Fruit fly (Drosophila melanogaster) whole organism, embryonic: ENCODE measurements around the gene CG6149.

Experiments
- Asciz ChIP-seq: fragments of 200-800 bp; sonication (Bioruptor generic); optimal IDR thresholded peaks from 2 replicates; lab custom pipeline; 2017; ENCODE audit warnings: missing biosample characterization, mild to moderate bottlenecking, missing genetic modification characterization, missing genetic modification reagents
- Bgb ChIP-seq: fragments of 200-800 bp; sonication (Bioruptor generic); IDR thresholded peaks from 2 replicates; pipeline ENCODE4 v1.3.6; 2022; ENCODE audit warnings: missing biosample characterization, missing genetic modification characterization; ENCODE audit not compliant: partially characterized antibody
- Blimp-1 ChIP-seq: fragments of 200-800 bp; sonication (Bioruptor generic); optimal IDR thresholded peaks from 3 replicates; lab custom pipeline; 2018; ENCODE audit warnings: missing biosample characterization, missing genetic modification characterization, mild to moderate bottlenecking, moderate library complexity, missing genetic modification reagents
- C15 ChIP-seq: fragments of 200-800 bp; sonication (Bioruptor generic); IDR thresholded peaks from 3 replicates; pipeline ENCODE4 v1.3.6; 2022; ENCODE audit warnings: missing biosample characterization, missing genetic modification characterization
- CG10267 ChIP-seq: fragments of 200-800 bp; sonication (Bioruptor generic); optimal IDR thresholded peaks from 2 replicates; lab custom pipeline; 2018; ENCODE audit warnings: missing biosample characterization, mild to moderate bottlenecking, missing genetic modification characterization, moderate library complexity
- CG11695 ChIP-seq: fragments of 200-800 bp; sonication (Bioruptor generic); IDR thresholded peaks from 3 replicates; pipeline ENCODE4 v1.3.6; 2022; ENCODE audit warnings: missing biosample characterization, missing genetic modification characterization
- CG13287 ChIP-seq: fragments of 200-800 bp; sonication (Bioruptor generic); IDR thresholded peaks from 2 replicates; pipeline ENCODE4 v1.3.6; 2022; ENCODE audit warnings: missing biosample characterization, missing genetic modification characterization; ENCODE audit not compliant: partially characterized antibody
- CG14667 ChIP-seq: fragments of 200-800 bp; sonication (Bioruptor generic); IDR thresholded peaks from 2 replicates; pipeline ENCODE4 v1.3.6; 2022; ENCODE audit warnings: missing biosample characterization, missing genetic modification characterization
- CG1529 ChIP-seq: fragments of 200-800 bp; sonication (Bioruptor generic); optimal IDR thresholded peaks from 3 replicates; lab custom pipeline; 2018; ENCODE audit warnings: missing biosample characterization, missing genetic modification characterization
- CG15479 ChIP-seq: fragments of 200-800 bp; sonication (Bioruptor generic); optimal IDR thresholded peaks from 3 replicates; lab custom pipeline; 2019; ENCODE audit warnings: missing biosample characterization, mild to moderate bottlenecking, missing genetic modification characterization, moderate library complexity
- CG15601 ChIP-seq: fragments of 200-800 bp; sonication (Bioruptor generic); optimal IDR thresholded peaks from 3 replicates; lab custom pipeline; 2019; ENCODE audit warnings: missing biosample characterization, mild to moderate bottlenecking, missing genetic modification characterization, moderate library complexity
- CG16815 ChIP-seq: fragments of 200-800 bp; sonication (Bioruptor generic); optimal IDR thresholded peaks from 3 replicates; lab custom pipeline; 2017; ENCODE audit warnings: missing biosample characterization, mild to moderate bottlenecking, missing genetic modification characterization
- CG17612 ChIP-seq: fragments of 200-800 bp; sonication (Bioruptor generic); IDR thresholded peaks from 2 replicates; pipeline ENCODE4 v1.3.6; 2022; ENCODE audit warnings: missing biosample characterization, missing genetic modification characterization
- CG17912 ChIP-seq: fragments of 200-800 bp; sonication (Bioruptor generic); optimal IDR thresholded peaks from 2 replicates; lab custom pipeline; 2018; ENCODE audit warnings: missing biosample characterization, mild to moderate bottlenecking, missing genetic modification characterization
- CG3407 ChIP-seq: fragments of 200-800 bp; sonication (Bioruptor generic); optimal IDR thresholded peaks from 2 replicates; lab custom pipeline; 2018; ENCODE audit warnings: missing biosample characterization, mild to moderate bottlenecking, missing genetic modification characterization
- CG4424 ChIP-seq: fragments of 200-800 bp; sonication (Bioruptor generic); optimal IDR thresholded peaks from 3 replicates; lab custom pipeline; 2016; ENCODE audit warnings: missing biosample characterization, missing genetic modification characterization
- CG6175 ChIP-seq: fragments of 200-800 bp; sonication (Bioruptor generic); IDR thresholded peaks from 3 replicates; pipeline ENCODE4 v1.3.6; 2022; ENCODE audit warnings: missing biosample characterization, missing genetic modification characterization
- CTCF ChIP-seq: fragments of 200-800 bp; sonication (Bioruptor generic); optimal IDR thresholded peaks from 2 replicates; lab custom pipeline; 2017; ENCODE audit warnings: missing biosample characterization, mild to moderate bottlenecking, missing genetic modification characterization, moderate library complexity
- Chrac-16 ChIP-seq: fragments of 200-800 bp; sonication (Bioruptor generic); optimal IDR thresholded peaks from 3 replicates; lab custom pipeline; 2016; ENCODE audit warnings: missing biosample characterization, missing genetic modification characterization
- CrebB ChIP-seq: fragments of 200-800 bp; sonication (Bioruptor generic); optimal IDR thresholded peaks from 3 replicates; lab custom pipeline; 2018; ENCODE audit warnings: missing biosample characterization, mild to moderate bottlenecking, missing genetic modification characterization
- D19B ChIP-seq: fragments of 200-800 bp; sonication (Bioruptor generic); optimal IDR thresholded peaks from 2 replicates; lab custom pipeline; 2017; ENCODE audit warnings: missing biosample characterization, mild to moderate bottlenecking, missing genetic modification characterization
- Dip3 ChIP-seq: fragments of 200-800 bp; sonication (Bioruptor generic); optimal IDR thresholded peaks from 3 replicates; lab custom pipeline; 2016; ENCODE audit warnings: missing biosample characterization, missing genetic modification characterization
- Dll ChIP-seq: fragments of 200-800 bp; sonication (Bioruptor generic); IDR thresholded peaks from 4 replicates; pipeline ENCODE4 v1.3.6; 2022; ENCODE audit warnings: missing biosample characterization, missing genetic modification characterization; ENCODE audit not compliant: partially characterized antibody
- E2f2 ChIP-seq: fragments of 200-800 bp; sonication (Bioruptor generic); IDR thresholded peaks from 2 replicates; pipeline ENCODE4 v1.3.6; 2022; ENCODE audit warnings: missing biosample characterization, missing genetic modification characterization
- Ets65A ChIP-seq: fragments of 200-800 bp; sonication (Bioruptor generic); peaks from one replicate; lab custom pipeline; 2016; ENCODE audit warnings: missing biosample characterization, missing genetic modification characterization
- HLHmδ ChIP-seq: fragments of 200-800 bp; sonication (Bioruptor generic); optimal IDR thresholded peaks from 2 replicates; lab custom pipeline; 2018; ENCODE audit warnings: missing biosample characterization, mild to moderate bottlenecking, missing genetic modification characterization, moderate library complexity
- Hand ChIP-seq: fragments of 200-800 bp; sonication (Bioruptor generic); optimal IDR thresholded peaks from 2 replicates; lab custom pipeline; 2017; ENCODE audit warnings: mild to moderate bottlenecking, missing biosample characterization, missing genetic modification reagents, missing genetic modification characterization
- Jarid2 ChIP-seq: fragments of 200-800 bp; sonication (Bioruptor generic); optimal IDR thresholded peaks from 3 replicates; lab custom pipeline; 2017; ENCODE audit warnings: mild to moderate bottlenecking, missing biosample characterization, missing genetic modification reagents, missing genetic modification characterization
- Lpt ChIP-seq: fragments of >200 bp; optimal IDR thresholded peaks from 2 replicates; lab custom pipeline; 2018; ENCODE audit warnings: missing biosample characterization, missing genetic modification characterization
- Med ChIP-seq: fragments of 200-800 bp; sonication (Bioruptor generic); peaks from one replicate; lab custom pipeline; 2016; ENCODE audit warnings: missing biosample characterization, missing genetic modification characterization, mild to moderate bottlenecking, inconsistent platforms, moderate library complexity
- Nf-YB ChIP-seq: fragments of 200-800 bp; sonication (Bioruptor generic); optimal IDR thresholded peaks from 3 replicates; lab custom pipeline; 2019; ENCODE audit warnings: missing biosample characterization, mild to moderate bottlenecking, missing genetic modification characterization, moderate library complexity
- Sin3A ChIP-seq: fragments of >200 bp; optimal IDR thresholded peaks from 2 replicates; lab custom pipeline; 2018
- Sox102F ChIP-seq: fragments of 200-800 bp; sonication (Bioruptor generic); optimal IDR thresholded peaks from 2 replicates; lab custom pipeline; 2018; ENCODE audit warnings: missing biosample characterization, mild to moderate bottlenecking, missing genetic modification characterization, moderate library complexity
- ac ChIP-seq: fragments of 200-800 bp; sonication (Bioruptor generic); optimal IDR thresholded peaks from 3 replicates; lab custom pipeline; 2017; ENCODE audit warnings: missing biosample characterization, mild to moderate bottlenecking, missing genetic modification characterization
- ato ChIP-seq: fragments of 200-800 bp; sonication (Bioruptor generic); IDR thresholded peaks from 2 replicates; pipeline ENCODE4 v1.3.6; 2022; ENCODE audit warnings: missing biosample characterization, missing genetic modification characterization; ENCODE audit not compliant: partially characterized antibody
- bowl ChIP-seq: fragments of 200-800 bp; sonication (Bioruptor generic); IDR thresholded peaks from 2 replicates; pipeline ENCODE4 v1.3.6; 2022; ENCODE audit warnings: missing biosample characterization, missing genetic modification characterization
- corto ChIP-seq: fragments of 200-800 bp; sonication (Bioruptor generic); optimal IDR thresholded peaks from 2 replicates; lab custom pipeline; 2016; ENCODE audit warnings: missing biosample characterization, mild to moderate bottlenecking, missing genetic modification characterization, moderate library complexity
- crol ChIP-seq: fragments of 200-800 bp; sonication (Bioruptor generic); IDR thresholded peaks from 2 replicates; pipeline ENCODE4 v1.3.6; 2022; ENCODE audit warnings: missing biosample characterization, missing genetic modification characterization
- ftz-f1 ChIP-seq: fragments of 200-800 bp; sonication (Bioruptor generic); optimal IDR thresholded peaks from 2 replicates; lab custom pipeline; 2016; ENCODE audit warnings: missing biosample characterization, missing genetic modification characterization
- gcm ChIP-seq: fragments of 200-800 bp; sonication (Bioruptor generic); optimal IDR thresholded peaks from 2 replicates; lab custom pipeline; 2019; ENCODE audit warnings: missing biosample characterization, mild to moderate bottlenecking, missing genetic modification characterization, moderate library complexity
- kah ChIP-seq: fragments of 200-800 bp; sonication (Bioruptor generic); optimal IDR thresholded peaks from 2 replicates; lab custom pipeline; 2018; ENCODE audit warnings: missing biosample characterization, mild to moderate bottlenecking, missing genetic modification characterization
- lab ChIP-seq: fragments of 200-800 bp; sonication (Bioruptor generic); optimal IDR thresholded peaks from 3 replicates; lab custom pipeline; 2017; ENCODE audit warnings: missing biosample characterization, missing genetic modification characterization, mild to moderate bottlenecking, moderate library complexity, missing genetic modification reagents
- lmd ChIP-seq: fragments of 200-800 bp; sonication (Bioruptor generic); IDR thresholded peaks from 2 replicates; pipeline ENCODE4 v1.3.6; 2022; ENCODE audit warnings: missing biosample characterization, missing genetic modification characterization
- pan ChIP-seq, 4 experiments: fragments of >200 bp in 3 of 4; fragments of 200-800 bp in 1 of 4; sonication (Bioruptor generic) in 1 of 4; optimal IDR thresholded peaks in 3 of 4; IDR thresholded peaks in 1 of 4; 2 replicates each; pipeline versions ENCODE4 v1.3.6 to Lab custom; 2017 to 2022; ENCODE audit warnings: missing biosample characterization in 2 of 4, missing genetic modification characterization in 2 of 4, mixed read lengths in 1 of 4
- psq ChIP-seq: fragments of 200-800 bp; sonication (Bioruptor generic); optimal IDR thresholded peaks from 2 replicates; lab custom pipeline; 2017; ENCODE audit warnings: missing biosample characterization, missing genetic modification characterization
- tgo ChIP-seq: fragments of 200-800 bp; sonication (Bioruptor generic); IDR thresholded peaks from 3 replicates; pipeline ENCODE4 v1.3.6; 2022; ENCODE audit warnings: missing biosample characterization, missing genetic modification characterization
- wdn ChIP-seq: fragments of 200-800 bp; sonication (Bioruptor generic); IDR thresholded peaks from 2 replicates; pipeline ENCODE4 v1.3.6; 2022; ENCODE audit warnings: missing biosample characterization, missing genetic modification characterization
- yki ChIP-seq: fragments of >200 bp; optimal IDR thresholded peaks from 3 replicates; lab custom pipeline; 2018
- zfh1 ChIP-seq: fragments of 200-800 bp; sonication (Bioruptor generic); IDR thresholded peaks from 3 replicates; pipeline ENCODE4 v1.3.6; 2022; ENCODE audit warnings: missing biosample characterization, missing genetic modification characterization

The CG6149 gene

DNA sequence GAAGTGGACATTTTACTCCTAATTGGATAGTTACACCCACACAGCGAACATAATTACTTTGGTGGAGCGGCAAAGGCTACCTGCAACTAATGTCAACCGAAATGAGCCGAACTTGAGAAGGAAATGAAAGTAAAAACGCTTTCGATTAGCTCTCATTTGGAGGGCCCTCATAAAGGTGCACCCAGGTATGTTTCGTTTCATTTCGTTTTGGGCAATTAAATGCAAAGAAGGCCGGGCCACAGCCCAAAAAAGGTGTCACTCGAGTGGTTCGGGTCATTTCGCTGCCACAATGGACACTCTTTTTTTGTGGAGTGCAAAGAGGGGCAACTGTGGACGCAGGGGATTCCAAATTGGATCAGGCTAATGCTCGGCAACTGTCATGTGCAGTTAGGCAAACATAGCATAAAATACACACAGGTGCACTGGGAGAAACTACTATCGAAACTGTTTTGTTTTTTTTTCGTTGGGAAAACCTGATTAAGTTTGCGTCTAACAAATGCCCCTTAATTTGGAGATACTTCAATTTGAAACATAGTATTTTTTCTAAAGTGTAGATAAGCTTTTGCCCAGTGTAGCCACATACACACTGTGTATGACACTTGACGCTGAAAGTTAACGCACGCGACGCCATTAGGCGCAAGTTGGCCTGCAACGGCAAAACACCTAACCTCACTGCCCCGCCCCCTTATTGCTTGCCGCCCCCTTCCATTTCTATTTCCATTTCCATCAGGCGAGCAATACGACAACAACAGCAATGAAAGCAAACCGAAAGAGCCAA, 18.6 kb downstream of the CG6149 start (continued):
- TF ChIP-seq CG3407 (GFP tag; lab: Kevin White, UChicago) (peak; percentile 87), Blimp-1 (peak; percentile 92), Med (GFP tag; lab: Kevin White, UChicago) (peak; percentile 95), Asciz (GFP tag; lab: Kevin White, UChicago) (peak; percentile 78), Jarid2 (peak; percentile 52), pan (optimal IDR thresholded peaks at IDR 0.05; lab: Kevin White, UChicago) (no peak), pan (GFP tag; optimal IDR thresholded peaks at IDR 0.05 in 1 of 2, IDR thresholded peaks at IDR 0.05 in 1 of 2) (peak in 1 of 2 experiments; percentile 92), CTCF (GFP tag; lab: Kevin White, UChicago) (peak; percentile 33), Bgb (GFP tag; lab: Robert Waterston, UW) (no peak), crol (GFP tag; lab: Robert Waterston, UW) (peak; percentile 52), CG17612 (GFP tag; lab: Robert Waterston, UW) (peak; percentile 84), Sin3A (lab: Kevin White, UChicago) (no peak), CG15479 (no peak), CG6175 (GFP tag; lab: Robert Waterston, UW) (peak; percentile 83), ftz-f1 (GFP tag; lab: Kevin White, UChicago) (no peak), tgo (peak; percentile 89), zfh1 (GFP tag; lab: Robert Waterston, UW) (peak; percentile 98), CG14667 (peak; percentile 87), gcm (GFP tag; lab: Kevin White, UChicago) (peak; percentile 56), D19B (GFP tag; lab: Kevin White, UChicago) (no peak), psq (GFP tag; lab: Kevin White, UChicago) (peak; percentile 50), kah (GFP tag; lab: Kevin White, UChicago) (peak; percentile 73), CG17912 (GFP tag; lab: Kevin White, UChicago) (no peak), CG11695 (GFP tag; lab: Robert Waterston, UW) (peak; percentile 84), Nf-YB (GFP tag; lab: Kevin White, UChicago) (peak; percentile 35), lmd (GFP tag; lab: Robert Waterston, UW) (peak; percentile 94), Sox102F (GFP tag; lab: Kevin White, UChicago) (peak; percentile 87), C15 (GFP tag; lab: Robert Waterston, UW) (peak; percentile 84; the same call in 2 of the 3 replicates), CG16815 (GFP tag; lab: Kevin White, UChicago) (peak; percentile 64), lab (peak; percentile 71), CG13287 (GFP tag; lab: Robert Waterston, UW) (no peak), CG10267 (tag; lab: Kevin White, UChicago) (peak; percentile 45), ac (GFP tag; lab: Kevin White, UChicago) (peak; percentile 63), bowl (peak; percentile 83), Dip3 (GFP tag; lab: Kevin White, UChicago) (no peak), Dll (no peak), CG15601 (tag; lab: Kevin White, UChicago) (peak; percentile 84), Ets65A (GFP tag; lab: Kevin White, UChicago) (peak; percentile 96), E2f2 (GFP tag; lab: Robert Waterston, UW) (0 out of 2 replicates have a peak, but pooled peaks have one; percentile 51), corto (GFP tag; lab: Kevin White, UChicago) (no peak), CG4424 (GFP tag; lab: Kevin White, UChicago) (peak; percentile 88), Chrac-16 (GFP tag; lab: Kevin White, UChicago) (peak; percentile 79), wdn (GFP tag; lab: Robert Waterston, UW) (peak; percentile 65; the same call in 1 of the 2 replicates), Hand (GFP tag; lab: Kevin White, UChicago) (no peak), CrebB (peak; percentile 40), HLHmδ (GFP tag; lab: Kevin White, UChicago) (peak; percentile 39), yki (no peak), CG1529 (GFP tag; lab: Kevin White, UChicago) (peak; percentile 80), ato (GFP tag; lab: Robert Waterston, UW) (no peak), Lpt (GFP tag; lab: Kevin White, UChicago) (no peak)
